Worm (Caenorhabditis elegans): Measurements from ENCODE around the gene cutl-15.

The cutl-15 gene

ce11 chrII:8969251-8970183 lies 22.0 kb upstream of the cutl-15 start, which contains the start of the genes szy-20 and C18E9.5 (continued):
- TF ChIP-seq hlh-30 (tag; optimal IDR thresholded peaks at IDR 0.05; ENCODE audit: insufficient read depth), result peak; percentile 21
- TF ChIP-seq pha-2 (tag; optimal IDR thresholded peaks at IDR 0.05), result no peak
- TF ChIP-seq fax-1 (tag; optimal IDR thresholded peaks at IDR 0.05), result no peak
- TF ChIP-seq mec-3 (tag; optimal IDR thresholded peaks at IDR 0.05; ENCODE audit: borderline replicate concordance), result no peak
- no peak for TF ChIP-seq ceh-9 (tag; optimal IDR thresholded peaks at IDR 0.05)
- TF ChIP-seq hlh-15 (tag; optimal IDR thresholded peaks at IDR 0.05), result no peak
- TF ChIP-seq hlh-6 (tag; optimal IDR thresholded peaks at IDR 0.05), result no peak
- TF ChIP-seq Y22D7AL.16 (tag; optimal IDR thresholded peaks at IDR 0.05), result no peak
- TF ChIP-seq lin-11 (tag; optimal IDR thresholded peaks at IDR 0.05), result no peak
- TF ChIP-seq tbx-2 (tag; optimal IDR thresholded peaks at IDR 0.05), result peak; percentile 28
- TF ChIP-seq C38D4.7 (GFP tag; optimal IDR thresholded peaks at IDR 0.05), result no peak
- TF ChIP-seq nfya-1 (tag; optimal IDR thresholded peaks at IDR 0.05), result peak; percentile 67
- TF ChIP-seq F13H6.1 (tag; optimal IDR thresholded peaks at IDR 0.05), result no peak
- TF ChIP-seq ceh-2 (tag; optimal IDR thresholded peaks at IDR 0.05), result peak; percentile 24
- peak; percentile 8 for TF ChIP-seq madf-2 (tag; optimal IDR thresholded peaks at IDR 0.05)
- TF ChIP-seq unc-3 (GFP tag; conservative IDR thresholded peaks at IDR 0.05), result no peak
- TF ChIP-seq unc-3 (tag; optimal IDR thresholded peaks at IDR 0.05), result peak; percentile 48
- TF ChIP-seq ceh-19 (GFP tag; optimal IDR thresholded peaks at IDR 0.05), result peak; percentile 34
- TF ChIP-seq ceh-45 (GFP tag; IDR thresholded peaks at IDR 0.05), result no peak
- TF ChIP-seq dve-1 (tag; optimal IDR thresholded peaks at IDR 0.05), result peak; percentile 28
- TF ChIP-seq ceh-31 (tag; optimal IDR thresholded peaks at IDR 0.05), result peak; percentile 76
- TF ChIP-seq eyg-1 (tag; optimal IDR thresholded peaks at IDR 0.05), result no peak
- no peak for TF ChIP-seq npax-4 (tag; optimal IDR thresholded peaks at IDR 0.05)
- no peak for TF ChIP-seq ama-1 (optimal IDR thresholded peaks at IDR 0.05)
- TF ChIP-seq elt-2 (tag; optimal IDR thresholded peaks at IDR 0.05), result peak; percentile 26
- no peak for TF ChIP-seq sox-4 (tag; optimal IDR thresholded peaks at IDR 0.05)
- TF ChIP-seq ceh-18 (tag; optimal IDR thresholded peaks at IDR 0.05), result peak; percentile 47
- no peak for TF ChIP-seq elt-4 (tag; optimal IDR thresholded peaks at IDR 0.05)
- TF ChIP-seq tbx-7 (tag; optimal IDR thresholded peaks at IDR 0.05), result peak; percentile 14
- no peak for TF ChIP-seq pros-1 (tag; optimal IDR thresholded peaks at IDR 0.05)
- TF ChIP-seq nhr-11 (tag; optimal IDR thresholded peaks at IDR 0.05), result no peak
- TF ChIP-seq zip-5 (tag; optimal IDR thresholded peaks at IDR 0.05), result peak; percentile 19
- TF ChIP-seq fkh-6 (tag; optimal IDR thresholded peaks at IDR 0.05), result no peak
- TF ChIP-seq unc-86 (tag; optimal IDR thresholded peaks at IDR 0.05), result peak; percentile 35
- peak; percentile 24 for TF ChIP-seq ceh-48 (tag; optimal IDR thresholded peaks at IDR 0.05)
- TF ChIP-seq unc-42 (tag; optimal IDR thresholded peaks at IDR 0.05), result peak; percentile 67
- TF ChIP-seq lim-6 (tag; optimal IDR thresholded peaks at IDR 0.05), result no peak
- TF ChIP-seq syd-9 (tag; optimal IDR thresholded peaks at IDR 0.05), result peak; percentile 34
- peak; percentile 0 for TF ChIP-seq nhr-232 (tag; optimal IDR thresholded peaks at IDR 0.05)
- TF ChIP-seq K09A11.1 (tag; optimal IDR thresholded peaks at IDR 0.05; ENCODE audit: insufficient read depth), result peak; percentile 1
- peak; percentile 6 for TF ChIP-seq K02D7.2 (tag; optimal IDR thresholded peaks at IDR 0.05)

ce11 chrII:8964835-8965234 lies 17.3 kb upstream of the cutl-15 start, which contains the start of the genes ndub-3 and C18E9.2:
ndub-3 (minus strand) TSS chrII:8964890.
C18E9.2 (plus strand) TSS chrII:8965006.
- TF ChIP-seq ttx-3 (tag; optimal IDR thresholded peaks at IDR 0.05) (peak; percentile 14), madf-2 (tag; optimal IDR thresholded peaks at IDR 0.05) (no peak)

Data from whole organism, late embryonic.